Fruit fly (Drosophila melanogaster) whole organism, embryonic: ENCODE measurements around the gene Cyp12a5.
A peak's percentile ranks its signal among the peaks of the same experiment; 100 is the strongest.

Experiments used
- Adf1 ChIP-seq: fragments of 200-800 bp; sonication (Bioruptor generic); IDR thresholded peaks from 2 replicates; pipeline ENCODE4 v1.3.6; 2022; ENCODE audit warnings: missing biosample characterization, missing genetic modification characterization
- B-H2 ChIP-seq: fragments of 200-800 bp; sonication (Bioruptor generic); optimal IDR thresholded peaks from 2 replicates; lab custom pipeline; 2018; ENCODE audit warnings: missing biosample characterization, mild to moderate bottlenecking, missing genetic modification characterization
- Bdp1 ChIP-seq: fragments of 200-800 bp; sonication (Bioruptor generic); optimal IDR thresholded peaks from 3 replicates; lab custom pipeline; 2016; ENCODE audit warnings: missing biosample characterization, missing genetic modification characterization
- Bgb ChIP-seq: fragments of 200-800 bp; sonication (Bioruptor generic); IDR thresholded peaks from 2 replicates; pipeline ENCODE4 v1.3.6; 2022; ENCODE audit warnings: missing biosample characterization, missing genetic modification characterization; ENCODE audit not compliant: partially characterized antibody
- CG1024 ChIP-seq: fragments of 200-800 bp; sonication (Bioruptor generic); IDR thresholded peaks from 2 replicates; pipeline ENCODE4 v1.3.6; 2022; ENCODE audit warnings: missing biosample characterization, missing genetic modification characterization
- CG11560 ChIP-seq: fragments of 200-800 bp; sonication (Bioruptor generic); IDR thresholded peaks from 3 replicates; pipeline ENCODE4 v1.3.6; 2022; ENCODE audit warnings: missing biosample characterization, missing genetic modification characterization
- CG11696 ChIP-seq: fragments of 200-800 bp; sonication (Bioruptor generic); IDR thresholded peaks from 2 replicates; pipeline ENCODE4 v1.3.6; 2022; ENCODE audit warnings: missing biosample characterization, missing genetic modification characterization
- CG12104 ChIP-seq: fragments of 200-800 bp; sonication (Bioruptor generic); optimal IDR thresholded peaks from 3 replicates; lab custom pipeline; 2016; ENCODE audit warnings: missing biosample characterization, missing genetic modification characterization
- CG12236 ChIP-seq: fragments of 200-800 bp; sonication (Bioruptor generic); optimal IDR thresholded peaks from 2 replicates; lab custom pipeline; 2016; ENCODE audit warnings: missing biosample characterization, missing genetic modification characterization
- CG12299 ChIP-seq: fragments of 200-800 bp; sonication (Bioruptor generic); optimal IDR thresholded peaks from 2 replicates; lab custom pipeline; 2018; ENCODE audit warnings: missing biosample characterization, mild to moderate bottlenecking, missing genetic modification characterization
- CG13624 ChIP-seq: fragments of 200-800 bp; sonication (Bioruptor generic); optimal IDR thresholded peaks from 2 replicates; lab custom pipeline; 2016; ENCODE audit warnings: missing biosample characterization, missing genetic modification characterization
- CG14441 ChIP-seq: fragments of 200-800 bp; sonication (Bioruptor generic); IDR thresholded peaks from 2 replicates; pipeline ENCODE4 v1.3.6; 2022; ENCODE audit warnings: missing biosample characterization, missing genetic modification characterization
- CG15011 ChIP-seq: fragments of 200-800 bp; sonication (Bioruptor generic); optimal IDR thresholded peaks from 3 replicates; lab custom pipeline; 2018; ENCODE audit warnings: missing biosample characterization, mild to moderate bottlenecking, missing genetic modification characterization
- CG17612 ChIP-seq: fragments of 200-800 bp; sonication (Bioruptor generic); IDR thresholded peaks from 2 replicates; pipeline ENCODE4 v1.3.6; 2022; ENCODE audit warnings: missing biosample characterization, missing genetic modification characterization
- CG30020 ChIP-seq: fragments of 200-800 bp; optimal IDR thresholded peaks from 2 replicates; lab custom pipeline; 2019; ENCODE audit warnings: missing biosample characterization, mild to moderate bottlenecking, missing genetic modification characterization, moderate library complexity
- CG3163 ChIP-seq: fragments of 200-800 bp; sonication (Bioruptor generic); optimal IDR thresholded peaks from 3 replicates; lab custom pipeline; 2016; ENCODE audit warnings: missing biosample characterization, missing genetic modification characterization
- CG32772 ChIP-seq: fragments of 200-800 bp; sonication (Bioruptor generic); IDR thresholded peaks from 2 replicates; pipeline ENCODE4 v1.3.6; 2022; ENCODE audit warnings: missing biosample characterization, missing genetic modification characterization
- CG3407 ChIP-seq: fragments of 200-800 bp; sonication (Bioruptor generic); optimal IDR thresholded peaks from 2 replicates; lab custom pipeline; 2018; ENCODE audit warnings: missing biosample characterization, mild to moderate bottlenecking, missing genetic modification characterization
- CG43689 ChIP-seq: fragments of 200-800 bp; sonication (Bioruptor generic); IDR thresholded peaks from 2 replicates; pipeline ENCODE4 v1.3.6; 2022; ENCODE audit warnings: missing biosample characterization, missing genetic modification characterization
- CG4404 ChIP-seq: fragments of 200-800 bp; sonication (Bioruptor generic); IDR thresholded peaks from 2 replicates; pipeline ENCODE4 v1.3.6; 2022; ENCODE audit warnings: missing biosample characterization, missing genetic modification characterization
- CG4424 ChIP-seq: fragments of 200-800 bp; sonication (Bioruptor generic); optimal IDR thresholded peaks from 3 replicates; lab custom pipeline; 2016; ENCODE audit warnings: missing biosample characterization, missing genetic modification characterization
- CG6854 ChIP-seq: fragments of 200-800 bp; sonication (Bioruptor generic); optimal IDR thresholded peaks from 3 replicates; lab custom pipeline; 2017; ENCODE audit warnings: missing biosample characterization, mild to moderate bottlenecking, missing genetic modification characterization
- CG7786 ChIP-seq: fragments of 200-800 bp; sonication (Bioruptor generic); optimal IDR thresholded peaks from 2 replicates; lab custom pipeline; 2016; ENCODE audit warnings: missing biosample characterization, missing genetic modification characterization
- CG8359 ChIP-seq: fragments of 200-800 bp; sonication (Bioruptor generic); optimal IDR thresholded peaks from 2 replicates; lab custom pipeline; 2017; ENCODE audit warnings: missing biosample characterization, mild to moderate bottlenecking, missing genetic modification characterization, borderline replicate concordance
- CG9437 ChIP-seq: fragments of 200-800 bp; sonication (Bioruptor generic); optimal IDR thresholded peaks from 2 replicates; lab custom pipeline; 2018; ENCODE audit warnings: missing biosample characterization, mild to moderate bottlenecking, missing genetic modification characterization
- Dbx ChIP-seq: fragments of 200-800 bp; sonication (Bioruptor generic); IDR thresholded peaks from 3 replicates; pipeline ENCODE4 v1.3.6; 2022; ENCODE audit warnings: missing biosample characterization, missing genetic modification characterization
- HmgZ ChIP-seq: fragments of 200-800 bp; sonication (Bioruptor generic); optimal IDR thresholded peaks from 2 replicates; lab custom pipeline; 2018; ENCODE audit warnings: missing biosample characterization, mild to moderate bottlenecking, missing genetic modification characterization
- Lhr ChIP-seq: fragments of 200-800 bp; sonication (Bioruptor generic); optimal IDR thresholded peaks from 3 replicates; lab custom pipeline; 2017; ENCODE audit warnings: mild to moderate bottlenecking, missing biosample characterization, missing genetic modification reagents, missing genetic modification characterization
- MTF-1 ChIP-seq: fragments of 200-800 bp; sonication (Bioruptor generic); optimal IDR thresholded peaks from 2 replicates; lab custom pipeline; 2018; ENCODE audit warnings: missing biosample characterization, mild to moderate bottlenecking, missing genetic modification characterization, borderline replicate concordance
- NK7.1 ChIP-seq: fragments of 200-800 bp; sonication (Bioruptor generic); optimal IDR thresholded peaks from 3 replicates; lab custom pipeline; 2016; ENCODE audit warnings: missing biosample characterization, missing genetic modification characterization
- Ravus ChIP-seq: fragments of 200-800 bp; sonication (Bioruptor generic); IDR thresholded peaks from 2 replicates; pipeline ENCODE4 v1.3.6; 2022; ENCODE audit warnings: missing biosample characterization, missing genetic modification characterization
- Xbp1 ChIP-seq: fragments of 200-800 bp; sonication (Bioruptor generic); optimal IDR thresholded peaks from 3 replicates; lab custom pipeline; 2016; ENCODE audit warnings: missing biosample characterization, mild to moderate bottlenecking, missing genetic modification characterization
- ash1 ChIP-seq: fragments of 200-800 bp; sonication (Bioruptor generic); optimal IDR thresholded peaks from 2 replicates; lab custom pipeline; 2018; ENCODE audit warnings: missing biosample characterization, mild to moderate bottlenecking, missing genetic modification characterization
- bowl ChIP-seq: fragments of 200-800 bp; sonication (Bioruptor generic); IDR thresholded peaks from 2 replicates; pipeline ENCODE4 v1.3.6; 2022; ENCODE audit warnings: missing biosample characterization, missing genetic modification characterization
- crc ChIP-seq: fragments of 200-800 bp; sonication (Bioruptor generic); optimal IDR thresholded peaks from 2 replicates; lab custom pipeline; 2016; ENCODE audit warnings: missing biosample characterization, missing genetic modification characterization
- gem ChIP-seq: fragments of 200-800 bp; sonication (Bioruptor generic); optimal IDR thresholded peaks from 2 replicates; lab custom pipeline; 2019; ENCODE audit warnings: missing biosample characterization, mild to moderate bottlenecking, missing genetic modification characterization, moderate library complexity
- gsb ChIP-seq: fragments of 200-800 bp; sonication (Bioruptor generic); IDR thresholded peaks from 2 replicates; pipeline ENCODE4 v1.3.6; 2022; ENCODE audit warnings: missing biosample characterization, missing genetic modification characterization
- h ChIP-seq: fragments of >200 bp; optimal IDR thresholded peaks from 2 replicates; lab custom pipeline; 2017
- hth ChIP-seq: fragments of >200 bp; optimal IDR thresholded peaks from 2 replicates; lab custom pipeline; 2017; ENCODE audit warnings: inconsistent platforms
- inv ChIP-seq: fragments of 200-800 bp; sonication (Bioruptor generic); IDR thresholded peaks from 2 replicates; pipeline ENCODE4 v1.3.6; 2022; ENCODE audit warnings: missing biosample characterization, missing genetic modification characterization; ENCODE audit not compliant: partially characterized antibody
- jigr1 ChIP-seq: fragments of 200-800 bp; sonication (Bioruptor generic); IDR thresholded peaks from 3 replicates; pipeline ENCODE4 v1.3.6; 2022; ENCODE audit warnings: missing biosample characterization, missing genetic modification characterization
- kni ChIP-seq: fragments of 200-800 bp; sonication (Bioruptor generic); optimal IDR thresholded peaks from 3 replicates; lab custom pipeline; 2017; ENCODE audit warnings: mild to moderate bottlenecking, missing biosample characterization, missing genetic modification reagents, missing genetic modification characterization
- pfk ChIP-seq: fragments of 200-800 bp; sonication (Bioruptor generic); optimal IDR thresholded peaks from 2 replicates; lab custom pipeline; 2018; ENCODE audit warnings: missing biosample characterization, mild to moderate bottlenecking, missing genetic modification characterization, moderate library complexity
- sc ChIP-seq, 3 experiments: fragments of >200 bp in 2 of 3; fragments of 200-800 bp in 1 of 3; sonication (Bioruptor generic) in 1 of 3; optimal IDR thresholded peaks; 2 replicates in 2 of 3; 3 replicates in 1 of 3; lab custom pipeline; 2017; ENCODE audit warnings: mild to moderate bottlenecking in 1 of 3, missing biosample characterization in 1 of 3, missing genetic modification characterization in 1 of 3, missing genetic modification reagents in 1 of 3
- shn ChIP-seq: fragments of 200-800 bp; sonication (Bioruptor generic); optimal IDR thresholded peaks from 3 replicates; lab custom pipeline; 2016; ENCODE audit warnings: missing biosample characterization, missing genetic modification characterization
- so ChIP-seq: fragments of 200-800 bp; sonication (Bioruptor generic); IDR thresholded peaks from 3 replicates; pipeline ENCODE4 v1.3.6; 2022; ENCODE audit warnings: missing biosample characterization, missing genetic modification characterization
- sr ChIP-seq: fragments of 200-800 bp; sonication (Bioruptor generic); IDR thresholded peaks from 3 replicates; pipeline ENCODE4 v1.3.6; 2022; ENCODE audit warnings: missing biosample characterization, missing genetic modification characterization
- stc ChIP-seq: fragments of 200-800 bp; sonication (Bioruptor generic); IDR thresholded peaks from 2 replicates; pipeline ENCODE4 v1.3.6; 2022; ENCODE audit warnings: missing biosample characterization, missing genetic modification characterization
- tgo ChIP-seq: fragments of 200-800 bp; sonication (Bioruptor generic); IDR thresholded peaks from 3 replicates; pipeline ENCODE4 v1.3.6; 2022; ENCODE audit warnings: missing biosample characterization, missing genetic modification characterization
- tna ChIP-seq: fragments of 200-800 bp; sonication (Bioruptor generic); IDR thresholded peaks from 2 replicates; pipeline ENCODE4 v1.3.6; 2022; ENCODE audit warnings: missing biosample characterization, missing genetic modification characterization; ENCODE audit not compliant: partially characterized antibody
- twi ChIP-seq: fragments of 200-800 bp; optimal IDR thresholded peaks from 2 replicates; lab custom pipeline; 2019; ENCODE audit warnings: missing biosample characterization, mild to moderate bottlenecking, missing genetic modification characterization, moderate library complexity

Cyp12a5 gene

DNA sequence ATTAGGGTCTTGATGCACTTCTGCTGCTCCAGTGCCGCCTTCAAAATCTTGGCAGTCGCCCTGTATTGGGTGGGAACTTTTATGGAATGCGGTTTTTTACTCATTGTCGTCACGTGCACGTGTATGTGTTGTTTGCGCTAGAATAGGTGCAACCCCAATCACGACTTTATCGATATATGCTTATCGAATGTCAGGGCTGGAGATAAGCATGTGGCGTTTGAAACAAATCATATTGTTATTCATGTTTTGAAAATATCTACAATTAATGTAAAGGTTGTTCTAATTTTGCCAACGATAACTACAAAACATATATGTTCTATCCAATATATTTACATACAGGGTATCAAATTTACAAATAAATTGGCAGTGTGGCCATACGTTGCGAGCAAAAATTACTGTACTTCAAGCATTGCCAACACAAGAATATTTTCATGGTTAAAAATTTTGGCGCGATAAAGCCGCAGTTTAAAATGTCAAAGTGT is 29.7 kb downstream of the Cyp12a5 start, which contains the start of the genes CG42359 and Nsun5 (continued):
- peak; percentile 82 for TF ChIP-seq Bdp1 (GFP tag; lab: Kevin White, UChicago)
- peak; percentile 82 for TF ChIP-seq CG30020 (tag; lab: Kevin White, UChicago)
- TF ChIP-seq CG32772 (GFP tag; lab: Robert Waterston, UW): peak; percentile 84
- TF ChIP-seq CG17612 (GFP tag; lab: Robert Waterston, UW): peak; percentile 83
- no peak for TF ChIP-seq sc (optimal IDR thresholded peaks at IDR 0.05; lab: Kevin White, UChicago)
- TF ChIP-seq sc (GFP tag; optimal IDR thresholded peaks at IDR 0.05; lab: Kevin White, UChicago): peak; percentile 70
- TF ChIP-seq Adf1: peak; percentile 33; the same call in 1 of the 2 replicates
- TF ChIP-seq tgo (GFP tag; lab: Robert Waterston, UW): peak; percentile 86
- TF ChIP-seq CG11696 (GFP tag; lab: Robert Waterston, UW): peak; percentile 62; the same call in 1 of the 2 replicates
- TF ChIP-seq CG11560 (tag; lab: Robert Waterston, UW): peak; percentile 94
- TF ChIP-seq CG3407 (GFP tag; lab: Kevin White, UChicago): peak; percentile 73
- TF ChIP-seq CG6854 (GFP tag; lab: Kevin White, UChicago): peak; percentile 28
- TF ChIP-seq CG12299 (tag; lab: Kevin White, UChicago): peak; percentile 79
- peak; percentile 64 for TF ChIP-seq CG8359
- TF ChIP-seq so: peak; percentile 80
- TF ChIP-seq CG7786 (GFP tag; lab: Kevin White, UChicago): peak; percentile 89
- peak; percentile 94 for TF ChIP-seq CG13624
- TF ChIP-seq B-H2 (GFP tag; lab: Kevin White, UChicago): peak; percentile 91
- peak; percentile 67 for TF ChIP-seq kni (GFP tag; lab: Kevin White, UChicago)
- TF ChIP-seq HmgZ (tag; lab: Kevin White, UChicago): peak; percentile 93
- peak; percentile 90 for TF ChIP-seq CG4424 (GFP tag; lab: Kevin White, UChicago)
- TF ChIP-seq stc (GFP tag; lab: Robert Waterston, UW): peak; percentile 85
- peak; percentile 26 for TF ChIP-seq pfk (GFP tag; lab: Kevin White, UChicago)
- TF ChIP-seq shn (GFP tag; lab: Kevin White, UChicago): peak; percentile 91
- no peak for TF ChIP-seq bowl (GFP tag; lab: Robert Waterston, UW)
- TF ChIP-seq gem (tag; lab: Kevin White, UChicago): peak; percentile 94
- no peak for TF ChIP-seq h (lab: Kevin White, UChicago)
- TF ChIP-seq hth (lab: Kevin White, UChicago): no peak
- peak; percentile 91 for TF ChIP-seq CG14441 (GFP tag; lab: Robert Waterston, UW)
- TF ChIP-seq gsb (GFP tag; lab: Robert Waterston, UW): peak; percentile 60; the same call in 1 of the 2 replicates
- peak; percentile 91 for TF ChIP-seq Bgb
- TF ChIP-seq CG9437 (GFP tag; lab: Kevin White, UChicago): peak; percentile 55
- peak; percentile 85 for TF ChIP-seq CG4404 (GFP tag; lab: Robert Waterston, UW)
- peak; percentile 67 for TF ChIP-seq CG43689 (GFP tag; lab: Robert Waterston, UW)
- TF ChIP-seq CG15011 (GFP tag; lab: Kevin White, UChicago): peak; percentile 55
- TF ChIP-seq ash1: peak; percentile 57
- TF ChIP-seq inv (GFP tag; lab: Robert Waterston, UW): peak; percentile 81
- peak; percentile 94 for TF ChIP-seq Xbp1 (GFP tag; lab: Kevin White, UChicago)
- TF ChIP-seq CG1024 (GFP tag; lab: Robert Waterston, UW): peak; percentile 84
- TF ChIP-seq CG3163 (GFP tag; lab: Kevin White, UChicago): peak; percentile 77
- TF ChIP-seq crc (GFP tag; lab: Kevin White, UChicago): peak; percentile 87
- peak; percentile 50 for TF ChIP-seq MTF-1
- peak; percentile 74 for TF ChIP-seq tna (GFP tag; lab: Robert Waterston, UW)
- TF ChIP-seq twi (tag; lab: Kevin White, UChicago): peak; percentile 79
- TF ChIP-seq jigr1 (GFP tag; lab: Robert Waterston, UW): peak; percentile 51; the same call in 2 of the 3 replicates
- TF ChIP-seq Lhr (GFP tag; lab: Kevin White, UChicago): peak; percentile 88
- peak; percentile 94 for TF ChIP-seq Dbx (GFP tag; lab: Robert Waterston, UW)
- peak; percentile 78 for TF ChIP-seq CG12104 (GFP tag; lab: Kevin White, UChicago)
- peak; percentile 62; the same call in 2 of the 3 replicates for TF ChIP-seq sr
- TF ChIP-seq CG12236 (GFP tag; lab: Kevin White, UChicago): peak; percentile 87
- TF ChIP-seq NK7.1: peak; percentile 65
- peak; percentile 48; the same call in 1 of the 2 replicates for TF ChIP-seq Ravus (GFP tag; lab: Robert Waterston, UW)
